Fruit fly (Drosophila melanogaster) whole organism, embryonic: ENCODE measurements around the gene CG13390.

Experiments used
- CG6254 ChIP-seq: fragments of 200-800 bp; sonication (Bioruptor generic); optimal IDR thresholded peaks from 3 replicates; lab custom pipeline; 2017; ENCODE audit warnings: mild to moderate bottlenecking, missing biosample characterization, missing genetic modification reagents, missing genetic modification characterization
- CG6654 ChIP-seq: fragments of 200-800 bp; sonication (Bioruptor generic); optimal IDR thresholded peaks from 2 replicates; lab custom pipeline; 2017; ENCODE audit warnings: missing biosample characterization, mild to moderate bottlenecking, missing genetic modification characterization
- shn ChIP-seq: fragments of 200-800 bp; sonication (Bioruptor generic); optimal IDR thresholded peaks from 3 replicates; lab custom pipeline; 2016; ENCODE audit warnings: missing biosample characterization, missing genetic modification characterization

- no peak for TF ChIP-seq shn (GFP tag; lab: Kevin White, UChicago)
- no peak for TF ChIP-seq CG6654 (GFP tag; lab: Kevin White, UChicago)
- TF ChIP-seq CG6254 (GFP tag; lab: Kevin White, UChicago) = no peak
Measured at dm6 chr2L:8328526-8329097, 48.0 kb downstream of the CG13390 start.
